Fruit fly (Drosophila melanogaster) whole organism, embryonic: ENCODE measurements around the gene Sr-CI.

ENCODE experiments used
- Abd-B ChIP-seq: fragments of 200-800 bp; sonication (Bioruptor generic); optimal IDR thresholded peaks from 2 replicates; lab custom pipeline; 2018; ENCODE audit warnings: missing biosample characterization, mild to moderate bottlenecking, missing genetic modification characterization, moderate library complexity
- Antp ChIP-seq: fragments of 200-800 bp; sonication (Bioruptor generic); optimal IDR thresholded peaks from 3 replicates; lab custom pipeline; 2016; ENCODE audit warnings: missing biosample characterization, missing genetic modification characterization
- BtbVII ChIP-seq: fragments of 200-800 bp; sonication (Bioruptor generic); optimal IDR thresholded peaks from 3 replicates; lab custom pipeline; 2017; ENCODE audit warnings: missing biosample characterization, mild to moderate bottlenecking, missing genetic modification characterization
- CG11723 ChIP-seq: fragments of 200-800 bp; sonication (Bioruptor generic); optimal IDR thresholded peaks from 2 replicates; lab custom pipeline; 2017; ENCODE audit warnings: missing biosample characterization, mild to moderate bottlenecking, missing genetic modification characterization
- CG12155 ChIP-seq: fragments of 200-800 bp; sonication (Bioruptor generic); optimal IDR thresholded peaks from 3 replicates; lab custom pipeline; 2016; ENCODE audit warnings: missing biosample characterization, missing genetic modification characterization
- CG14014 ChIP-seq: fragments of 200-800 bp; sonication (Bioruptor generic); IDR thresholded peaks from 2 replicates; pipeline ENCODE4 v1.3.6; 2022; ENCODE audit warnings: missing biosample characterization, missing genetic modification characterization
- CG15269 ChIP-seq: fragments of 200-800 bp; sonication (Bioruptor generic); optimal IDR thresholded peaks from 2 replicates; lab custom pipeline; 2018; ENCODE audit warnings: missing biosample characterization, mild to moderate bottlenecking, missing genetic modification characterization, moderate library complexity
- CG16815 ChIP-seq: fragments of 200-800 bp; sonication (Bioruptor generic); optimal IDR thresholded peaks from 3 replicates; lab custom pipeline; 2017; ENCODE audit warnings: missing biosample characterization, mild to moderate bottlenecking, missing genetic modification characterization
- CG17186 ChIP-seq: fragments of 200-800 bp; sonication (Bioruptor generic); optimal IDR thresholded peaks from 3 replicates; lab custom pipeline; 2017; ENCODE audit warnings: missing biosample characterization, missing genetic modification reagents, missing genetic modification characterization
- CG18619 ChIP-seq: fragments of 200-800 bp; sonication (Bioruptor generic); optimal IDR thresholded peaks from 3 replicates; lab custom pipeline; 2017; ENCODE audit warnings: missing biosample characterization, mild to moderate bottlenecking, missing genetic modification characterization
- CG30403 ChIP-seq: fragments of 200-800 bp; sonication (Bioruptor generic); optimal IDR thresholded peaks from 3 replicates; lab custom pipeline; 2016; ENCODE audit warnings: missing biosample characterization, missing genetic modification characterization
- CG32772 ChIP-seq: fragments of 200-800 bp; sonication (Bioruptor generic); IDR thresholded peaks from 2 replicates; pipeline ENCODE4 v1.3.6; 2022; ENCODE audit warnings: missing biosample characterization, missing genetic modification characterization
- CG33557 ChIP-seq: fragments of 200-800 bp; sonication (Bioruptor generic); optimal IDR thresholded peaks from 2 replicates; lab custom pipeline; 2019; ENCODE audit warnings: missing biosample characterization, mild to moderate bottlenecking, missing genetic modification characterization, moderate library complexity
- CG34224 ChIP-seq: fragments of 200-800 bp; sonication (Bioruptor generic); IDR thresholded peaks from 3 replicates; pipeline ENCODE4 v1.3.6; 2022; ENCODE audit warnings: missing biosample characterization, missing genetic modification characterization; ENCODE audit not compliant: partially characterized antibody
- CG34422 ChIP-seq: fragments of 200-800 bp; sonication (Bioruptor generic); IDR thresholded peaks from 3 replicates; pipeline ENCODE4 v1.3.6; 2022; ENCODE audit warnings: missing biosample characterization, missing genetic modification characterization
- CG3847 ChIP-seq: fragments of 200-800 bp; sonication (Bioruptor generic); IDR thresholded peaks from 2 replicates; pipeline ENCODE4 v1.3.6; 2022; ENCODE audit warnings: missing biosample characterization, missing genetic modification characterization
- CG5245 ChIP-seq: fragments of 200-800 bp; sonication (Bioruptor generic); optimal IDR thresholded peaks from 3 replicates; lab custom pipeline; 2016; ENCODE audit warnings: missing biosample characterization, missing genetic modification characterization
- CG6683 ChIP-seq: fragments of 200-800 bp; sonication (Bioruptor generic); optimal IDR thresholded peaks from 2 replicates; lab custom pipeline; 2017; ENCODE audit warnings: missing biosample characterization, mild to moderate bottlenecking, missing genetic modification characterization, missing genetic modification reagents
- CG8290 ChIP-seq, 3 experiments: fragments of 200-800 bp; sonication (Bioruptor generic); optimal IDR thresholded peaks; 2 replicates each; lab custom pipeline; 2016 to 2019; ENCODE audit warnings: missing biosample characterization in 3 of 3, missing genetic modification characterization in 3 of 3, mild to moderate bottlenecking in 2 of 3, moderate library complexity in 1 of 3
- CG9797 ChIP-seq: fragments of 200-800 bp; sonication (Bioruptor generic); optimal IDR thresholded peaks from 3 replicates; lab custom pipeline; 2018; ENCODE audit warnings: missing biosample characterization, mild to moderate bottlenecking, missing genetic modification characterization
- Dip2 ChIP-seq: fragments of 200-800 bp; sonication (Bioruptor generic); IDR thresholded peaks from 2 replicates; pipeline ENCODE4 v1.3.6; 2022; ENCODE audit warnings: missing biosample characterization, missing genetic modification characterization
- Doc3 ChIP-seq: fragments of 200-800 bp; sonication (Bioruptor generic); IDR thresholded peaks from 3 replicates; pipeline ENCODE4 v1.3.6; 2022; ENCODE audit warnings: missing biosample characterization, missing genetic modification characterization; ENCODE audit not compliant: partially characterized antibody
- Ets65A ChIP-seq: fragments of 200-800 bp; sonication (Bioruptor generic); peaks from one replicate; lab custom pipeline; 2016; ENCODE audit warnings: missing biosample characterization, missing genetic modification characterization
- Hmr ChIP-seq: fragments of 200-800 bp; sonication (Bioruptor generic); optimal IDR thresholded peaks from 3 replicates; lab custom pipeline; 2017; ENCODE audit warnings: mild to moderate bottlenecking, missing biosample characterization, missing genetic modification reagents, missing genetic modification characterization
- Mes4 ChIP-seq: fragments of 200-800 bp; sonication (Bioruptor generic); optimal IDR thresholded peaks from 2 replicates; lab custom pipeline; 2016; ENCODE audit warnings: missing biosample characterization, missing genetic modification characterization
- Nf-YC ChIP-seq: fragments of 200-800 bp; optimal IDR thresholded peaks from 3 replicates; lab custom pipeline; 2019; ENCODE audit warnings: missing biosample characterization, mild to moderate bottlenecking, missing genetic modification characterization, moderate library complexity
- Oli ChIP-seq: fragments of 200-800 bp; sonication (Bioruptor generic); optimal IDR thresholded peaks from 2 replicates; lab custom pipeline; 2018; ENCODE audit warnings: missing biosample characterization, mild to moderate bottlenecking, missing genetic modification characterization, moderate library complexity
- Poxn ChIP-seq: fragments of 200-800 bp; sonication (Bioruptor generic); IDR thresholded peaks from 2 replicates; pipeline ENCODE4 v1.3.6; 2022; ENCODE audit warnings: missing biosample characterization, missing genetic modification characterization
- Rx ChIP-seq: fragments of 200-800 bp; sonication (Bioruptor generic); IDR thresholded peaks from 2 replicates; pipeline ENCODE4 v1.3.6; 2022; ENCODE audit warnings: missing biosample characterization, missing genetic modification characterization
- Sox100B ChIP-seq: fragments of 200-800 bp; sonication (Bioruptor generic); optimal IDR thresholded peaks from 3 replicates; lab custom pipeline; 2018; ENCODE audit warnings: missing biosample characterization, mild to moderate bottlenecking, missing genetic modification characterization
- TFAM ChIP-seq: fragments of 200-800 bp; sonication (Bioruptor generic); optimal IDR thresholded peaks from 2 replicates; lab custom pipeline; 2017; ENCODE audit warnings: missing biosample characterization, missing genetic modification characterization, inconsistent platforms
- Xbp1 ChIP-seq: fragments of 200-800 bp; sonication (Bioruptor generic); optimal IDR thresholded peaks from 3 replicates; lab custom pipeline; 2016; ENCODE audit warnings: missing biosample characterization, mild to moderate bottlenecking, missing genetic modification characterization
- YL-1 ChIP-seq: fragments of 200-800 bp; sonication (Bioruptor generic); optimal IDR thresholded peaks from 3 replicates; lab custom pipeline; 2017; ENCODE audit warnings: missing biosample characterization, mild to moderate bottlenecking, missing genetic modification characterization
- br ChIP-seq: fragments of >200 bp; optimal IDR thresholded peaks from 2 replicates; lab custom pipeline; 2017
- bsh ChIP-seq, 2 experiments: fragments of 200-800 bp; sonication (Bioruptor generic); optimal IDR thresholded peaks; 2 replicates each; lab custom pipeline; 2017 to 2018; ENCODE audit warnings: mild to moderate bottlenecking in 2 of 2, missing biosample characterization in 2 of 2, missing genetic modification characterization in 2 of 2, moderate library complexity in 1 of 2
- chinmo ChIP-seq: fragments of 200-800 bp; sonication (Bioruptor generic); IDR thresholded peaks from 4 replicates; pipeline ENCODE4 v1.3.6; 2022; ENCODE audit warnings: missing biosample characterization, missing genetic modification characterization; ENCODE audit not compliant: partially characterized antibody
- fd102C ChIP-seq: fragments of 200-800 bp; sonication (Bioruptor generic); optimal IDR thresholded peaks from 2 replicates; lab custom pipeline; 2018; ENCODE audit warnings: missing biosample characterization, mild to moderate bottlenecking, missing genetic modification characterization, moderate library complexity
- fd96Cb ChIP-seq: fragments of 200-800 bp; sonication (Bioruptor generic); optimal IDR thresholded peaks from 2 replicates; lab custom pipeline; 2018; ENCODE audit warnings: missing biosample characterization, mild to moderate bottlenecking, missing genetic modification characterization, moderate library complexity
- ftz-f1 ChIP-seq: fragments of 200-800 bp; sonication (Bioruptor generic); optimal IDR thresholded peaks from 2 replicates; lab custom pipeline; 2016; ENCODE audit warnings: missing biosample characterization, missing genetic modification characterization
- gfzf ChIP-seq: fragments of 200-800 bp; sonication (Bioruptor generic); optimal IDR thresholded peaks from 2 replicates; lab custom pipeline; 2016; ENCODE audit warnings: missing biosample characterization, mild to moderate bottlenecking, missing genetic modification characterization, moderate library complexity
- inv ChIP-seq: fragments of 200-800 bp; sonication (Bioruptor generic); IDR thresholded peaks from 2 replicates; pipeline ENCODE4 v1.3.6; 2022; ENCODE audit warnings: missing biosample characterization, missing genetic modification characterization; ENCODE audit not compliant: partially characterized antibody
- knrl ChIP-seq: fragments of 200-800 bp; sonication (Bioruptor generic); IDR thresholded peaks from 3 replicates; pipeline ENCODE4 v1.3.6; 2022; ENCODE audit warnings: missing biosample characterization, missing genetic modification characterization; ENCODE audit not compliant: partially characterized antibody
- lbe ChIP-seq: fragments of 200-800 bp; sonication (Bioruptor generic); optimal IDR thresholded peaks from 2 replicates; lab custom pipeline; 2016; ENCODE audit warnings: missing biosample characterization, mild to moderate bottlenecking, missing genetic modification characterization
- maf-S ChIP-seq: fragments of 200-800 bp; sonication (Bioruptor generic); optimal IDR thresholded peaks from 2 replicates; lab custom pipeline; 2016; ENCODE audit warnings: missing biosample characterization, missing genetic modification characterization
- pita ChIP-seq: fragments of 200-800 bp; sonication (Bioruptor generic); optimal IDR thresholded peaks from 2 replicates; lab custom pipeline; 2017; ENCODE audit warnings: missing biosample characterization, mild to moderate bottlenecking, missing genetic modification characterization
- rib ChIP-seq: fragments of 200-800 bp; sonication (Bioruptor generic); IDR thresholded peaks from 2 replicates; pipeline ENCODE4 v1.3.6; 2022; ENCODE audit warnings: missing biosample characterization, missing genetic modification characterization
- run ChIP-seq: fragments of 200-800 bp; sonication (Bioruptor generic); optimal IDR thresholded peaks from 3 replicates; lab custom pipeline; 2018; ENCODE audit warnings: missing biosample characterization, mild to moderate bottlenecking, missing genetic modification characterization
- scrt ChIP-seq: fragments of 200-800 bp; sonication (Bioruptor generic); optimal IDR thresholded peaks from 2 replicates; lab custom pipeline; 2018; ENCODE audit warnings: missing biosample characterization, mild to moderate bottlenecking, missing genetic modification characterization, moderate library complexity
- sr ChIP-seq: fragments of 200-800 bp; sonication (Bioruptor generic); IDR thresholded peaks from 3 replicates; pipeline ENCODE4 v1.3.6; 2022; ENCODE audit warnings: missing biosample characterization, missing genetic modification characterization

The Sr-CI gene

DNA sequence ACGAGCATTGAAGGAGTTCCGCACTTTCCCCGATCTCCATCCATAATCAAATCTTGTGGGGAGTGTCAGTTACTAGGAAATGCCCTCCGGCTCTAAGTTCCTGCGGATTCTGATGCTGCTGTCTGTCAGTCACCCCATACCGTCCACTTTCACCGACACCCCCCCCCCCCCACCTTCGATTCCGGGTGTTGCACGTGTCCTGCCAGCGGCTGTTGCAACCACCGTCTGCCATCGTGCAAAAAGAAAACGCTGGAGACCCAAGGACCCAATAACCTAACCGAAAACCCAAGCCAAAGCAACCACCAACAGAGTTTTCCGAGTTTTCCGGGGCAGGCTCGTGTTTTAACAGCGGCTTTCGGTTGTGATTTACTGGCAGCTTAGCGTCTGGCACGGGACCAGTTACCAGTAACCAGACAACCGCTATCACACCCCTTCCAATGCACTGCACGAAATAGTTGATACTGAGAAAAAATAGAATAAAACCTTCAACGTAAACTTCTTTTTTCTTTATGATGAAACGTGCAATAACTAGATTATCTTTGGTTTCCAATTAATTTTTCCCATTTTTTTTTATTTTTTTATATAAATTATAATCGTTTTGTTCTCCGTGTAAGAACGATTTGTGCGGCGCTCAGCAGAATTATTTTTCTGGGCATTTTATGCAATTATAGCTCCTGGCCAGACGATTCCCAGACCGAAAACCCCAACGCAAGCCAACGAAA is 3.3 kb downstream of the Sr-CI start (continued):
- TF ChIP-seq Mes4 (GFP tag; lab: Kevin White, UChicago) (no peak), TFAM (GFP tag; lab: Kevin White, UChicago) (no peak), maf-S (no peak), CG32772 (GFP tag; lab: Robert Waterston, UW) (peak; percentile 65), CG9797 (no peak), CG17186 (no peak), scrt (GFP tag; lab: Kevin White, UChicago) (peak; percentile 42), sr (GFP tag; lab: Robert Waterston, UW) (no peak), CG18619 (GFP tag; lab: Kevin White, UChicago) (peak; percentile 46), CG12155 (GFP tag; lab: Kevin White, UChicago) (peak; percentile 6), Poxn (GFP tag; lab: Robert Waterston, UW) (no peak), Xbp1 (GFP tag; lab: Kevin White, UChicago) (peak; percentile 55), Rx (GFP tag; lab: Robert Waterston, UW) (0 out of 2 replicates have a peak, but pooled peaks have one; percentile 40), CG15269 (peak; percentile 57), chinmo (GFP tag; lab: Robert Waterston, UW) (no peak), CG6683 (GFP tag; lab: Kevin White, UChicago) (peak; percentile 30), Nf-YC (no peak), Doc3 (GFP tag; lab: Robert Waterston, UW) (no peak), Dip2 (no peak), BtbVII (GFP tag; lab: Kevin White, UChicago) (peak; percentile 66), CG33557 (GFP tag; lab: Kevin White, UChicago) (peak; percentile 73), Ets65A (GFP tag; lab: Kevin White, UChicago) (peak; percentile 66), CG14014 (GFP tag; lab: Robert Waterston, UW) (peak; percentile 20; the same call in 1 of the 2 replicates), inv (GFP tag; lab: Robert Waterston, UW) (no peak), YL-1 (GFP tag; lab: Kevin White, UChicago) (no peak), CG3847 (0 out of 2 replicates have a peak, but pooled peaks have one; percentile 27), fd102C (no peak), ftz-f1 (GFP tag; lab: Kevin White, UChicago) (no peak), knrl (no peak), CG34224 (GFP tag; lab: Robert Waterston, UW) (no peak), pita (no peak), CG16815 (GFP tag; lab: Kevin White, UChicago) (no peak), CG34422 (peak; percentile 35; the same call in 1 of the 3 replicates), br (lab: Kevin White, UChicago) (no peak), CG11723 (GFP tag; lab: Kevin White, UChicago) (peak; percentile 20), run (tag; lab: Kevin White, UChicago) (peak; percentile 11), Sox100B (peak; percentile 60), CG5245 (GFP tag; lab: Kevin White, UChicago) (peak; percentile 20), lbe (GFP tag; lab: Kevin White, UChicago) (no peak), bsh (GFP tag; optimal IDR thresholded peaks at IDR 0.05; lab: Kevin White, UChicago) (peak in 1 of 2 experiments; percentile 84), Abd-B (GFP tag; lab: Kevin White, UChicago) (peak; percentile 33), CG30403 (GFP tag; lab: Kevin White, UChicago) (peak; percentile 59), fd96Cb (peak; percentile 77), Oli (tag; lab: Kevin White, UChicago) (peak; percentile 70), rib (GFP tag; lab: Robert Waterston, UW) (no peak), CG8290 (GFP tag; optimal IDR thresholded peaks at IDR 0.05; lab: Kevin White, UChicago) (no peak), CG8290 (tag; optimal IDR thresholded peaks at IDR 0.05; lab: Kevin White, UChicago) (no peak), Antp (no peak), Hmr (GFP tag; lab: Kevin White, UChicago) (peak; percentile 31), gfzf (GFP tag; lab: Kevin White, UChicago) (no peak)
